Worm (Caenorhabditis elegans): Measurements from ENCODE around the gene D2085.7.

DNA sequence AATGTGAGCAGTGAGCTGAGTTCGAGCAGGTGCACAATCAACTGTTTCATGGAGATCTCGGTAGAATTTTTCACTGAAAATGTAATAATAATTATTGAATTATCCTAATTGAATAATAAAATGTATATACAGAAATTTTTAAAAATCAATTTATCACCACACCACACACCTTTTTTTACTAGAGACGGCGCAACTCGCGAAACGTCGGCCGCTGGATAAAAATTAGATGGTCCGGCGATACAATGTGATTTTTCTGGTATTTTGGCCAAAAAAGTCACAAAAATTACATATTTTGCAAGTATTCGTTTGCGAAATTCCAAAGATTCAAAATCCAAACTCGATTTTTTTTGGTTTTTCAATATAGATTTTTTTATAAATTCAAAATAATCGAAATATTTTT is 29.7 kb downstream of the D2085.7 start:
- TF ChIP-seq ets-7 (tag; optimal IDR thresholded peaks at IDR 0.05): no peak
- TF ChIP-seq B0310.2 (tag; optimal IDR thresholded peaks at IDR 0.05): no peak
